Fruit fly (Drosophila melanogaster) whole organism, pupa: ENCODE results near the gene Dus3.

Experiments
- CG10348 ChIP-seq: fragments of 200-800 bp; sonication (Bioruptor generic); IDR thresholded peaks from 2 replicates; pipeline ENCODE4 v1.3.6; 2022; ENCODE audit warnings: missing biosample characterization, missing genetic modification characterization
- CG13204 ChIP-seq: fragments of 200-800 bp; sonication (Bioruptor generic); optimal IDR thresholded peaks from 2 replicates; lab custom pipeline; 2018; ENCODE audit warnings: missing biosample characterization, mild to moderate bottlenecking, missing genetic modification characterization, moderate library complexity
- CG15710 ChIP-seq: fragments of 200-800 bp; sonication (Bioruptor generic); optimal IDR thresholded peaks from 2 replicates; lab custom pipeline; 2018; ENCODE audit warnings: missing biosample characterization, mild to moderate bottlenecking, missing genetic modification characterization, moderate library complexity
- CG32121 ChIP-seq: fragments of 200-800 bp; sonication (Bioruptor generic); IDR thresholded peaks from 2 replicates; pipeline ENCODE4 v1.3.6; 2022; ENCODE audit warnings: missing biosample characterization, missing genetic modification characterization
- CG34367 ChIP-seq: fragments of 200-800 bp; sonication (Bioruptor generic); optimal IDR thresholded peaks from 2 replicates; lab custom pipeline; 2018; ENCODE audit warnings: missing biosample characterization, mild to moderate bottlenecking, missing genetic modification characterization
- CG4496 ChIP-seq: fragments of 200-800 bp; sonication (Bioruptor generic); IDR thresholded peaks from 3 replicates; pipeline ENCODE4 v1.3.6; 2022; ENCODE audit warnings: missing biosample characterization, missing genetic modification characterization
- CG8159 ChIP-seq: fragments of 200-800 bp; sonication (Bioruptor generic); optimal IDR thresholded peaks from 3 replicates; lab custom pipeline; 2018; ENCODE audit warnings: missing biosample characterization, mild to moderate bottlenecking, missing genetic modification characterization, moderate library complexity
- CG8301 ChIP-seq: fragments of 200-800 bp; sonication (Bioruptor generic); optimal IDR thresholded peaks from 2 replicates; lab custom pipeline; 2018; ENCODE audit warnings: missing biosample characterization, mild to moderate bottlenecking, missing genetic modification characterization
- EcR ChIP-seq: fragments of 200-800 bp; sonication (Bioruptor generic); optimal IDR thresholded peaks from 3 replicates; lab custom pipeline; 2019; ENCODE audit warnings: missing biosample characterization, missing genetic modification characterization, mild to moderate bottlenecking, moderate library complexity, missing genetic modification reagents
- Ets98B ChIP-seq: fragments of 200-800 bp; sonication (Bioruptor generic); IDR thresholded peaks from 2 replicates; pipeline ENCODE4 v1.3.6; 2022; ENCODE audit warnings: missing biosample characterization, missing genetic modification characterization
- Pif1A ChIP-seq: fragments of 200-800 bp; sonication (Bioruptor generic); optimal IDR thresholded peaks from 3 replicates; lab custom pipeline; 2016; ENCODE audit warnings: missing biosample characterization, missing genetic modification characterization
- Pif1B ChIP-seq: fragments of 200-800 bp; sonication (Bioruptor generic); optimal IDR thresholded peaks from 3 replicates; lab custom pipeline; 2016; ENCODE audit warnings: missing biosample characterization, missing genetic modification characterization
- Snoo ChIP-seq: fragments of 200-800 bp; sonication (Bioruptor generic); optimal IDR thresholded peaks from 3 replicates; lab custom pipeline; 2017; ENCODE audit warnings: missing biosample characterization, mild to moderate bottlenecking, missing genetic modification characterization, inconsistent platforms

Dus3 gene

DNA sequence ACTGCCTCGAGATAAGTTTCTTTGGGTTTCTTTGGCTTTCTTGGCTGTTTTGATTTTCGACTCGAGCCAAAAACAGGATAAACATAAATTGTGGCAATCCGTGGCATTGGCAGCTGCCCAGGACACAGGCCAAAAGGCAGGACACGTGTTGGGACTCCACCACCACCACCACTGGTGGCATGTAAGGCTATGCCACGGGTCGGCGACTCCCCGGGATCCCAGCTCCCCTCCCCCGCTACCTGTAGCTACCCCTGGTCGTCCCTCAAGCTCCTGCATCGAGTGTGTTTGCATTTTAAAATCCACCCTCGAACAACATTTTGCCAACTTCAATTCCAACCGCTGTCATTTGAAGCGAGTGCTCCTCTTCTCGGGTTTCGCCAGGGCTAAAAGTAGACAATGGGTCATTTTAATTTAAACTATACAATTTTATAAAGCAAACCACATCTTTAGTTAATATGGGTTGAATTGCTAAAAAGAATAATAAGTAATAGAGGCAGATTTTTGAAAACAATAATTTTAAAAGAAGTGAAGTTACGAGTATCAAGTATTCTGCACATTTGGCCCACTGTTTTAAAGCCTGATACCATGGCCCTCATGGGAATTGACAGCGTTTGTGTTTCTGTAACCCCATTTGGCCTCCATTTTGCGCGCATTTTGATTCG, 43.4 kb downstream of the Dus3 start:
- TF ChIP-seq CG8159 (tag; lab: Kevin White, UChicago), result peak; percentile 23
- TF ChIP-seq Pif1A (GFP tag; lab: Kevin White, UChicago), result no peak
- peak; percentile 19 for TF ChIP-seq CG15710 (tag; lab: Kevin White, UChicago)
- no peak for TF ChIP-seq Pif1B (GFP tag; lab: Kevin White, UChicago)

dm6 chr2L:19805007-19805406, 46.3 kb downstream of the Dus3 start:
- TF ChIP-seq CG4496 (GFP tag; lab: Robert Waterston, UW) (no peak), CG13204 (GFP tag; lab: Kevin White, UChicago) (no peak)

DNA sequence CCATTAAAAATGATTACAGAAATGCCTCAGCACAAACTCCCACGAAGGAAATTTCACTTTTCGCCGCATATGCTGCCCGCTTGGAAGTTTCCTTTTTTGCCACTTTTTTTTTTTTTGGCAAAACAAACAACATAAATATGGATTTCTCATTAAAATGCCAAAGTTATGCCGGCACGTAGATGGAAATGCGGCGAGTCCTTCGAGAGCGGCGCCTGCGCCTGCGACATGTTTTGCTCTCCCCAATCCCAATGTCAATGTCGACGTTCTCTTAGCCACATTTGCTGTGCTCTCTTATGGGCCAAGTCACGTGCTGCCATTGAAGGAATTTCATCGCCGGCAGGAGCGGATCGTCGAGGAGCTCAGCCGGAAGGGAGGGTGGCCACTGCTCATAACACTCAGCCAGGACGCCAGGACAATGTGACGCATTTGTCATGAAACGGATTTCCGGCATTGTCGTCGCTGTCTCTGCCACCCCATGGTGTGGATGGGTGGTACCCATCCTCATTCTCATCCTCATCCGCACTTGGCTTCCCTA, 50.9 kb downstream of the Dus3 start:
- TF ChIP-seq CG8301, result no peak
- no peak for TF ChIP-seq CG10348 (GFP tag; lab: Robert Waterston, UW)
- TF ChIP-seq CG34367, result no peak
- no peak for TF ChIP-seq CG32121 (GFP tag; lab: Robert Waterston, UW)
- TF ChIP-seq Snoo (tag; lab: Kevin White, UChicago), result no peak
- TF ChIP-seq Pif1B (GFP tag; lab: Kevin White, UChicago), result no peak
- TF ChIP-seq EcR (GFP tag; lab: Kevin White, UChicago), result no peak
- TF ChIP-seq Ets98B (GFP tag; lab: Robert Waterston, UW), result no peak
- TF ChIP-seq, all 21 proteins: peak for 0
